Worm (Caenorhabditis elegans): Measurements from ENCODE around the gene K12B6.11.

Gene K12B6.11

ce11 chrV:6322749-6323367, 34.2 kb downstream of the K12B6.11 start:
- TF ChIP-seq unc-130 (GFP tag; optimal IDR thresholded peaks at IDR 0.05) (no peak), zim-3 (tag; optimal IDR thresholded peaks at IDR 0.05) (no peak), Y53G8AR.9 (GFP tag; conservative IDR thresholded peaks at IDR 0.05) (no peak), attf-5 (GFP tag; optimal IDR thresholded peaks at IDR 0.05) (no peak), cebp-1 (GFP tag; IDR thresholded peaks at IDR 0.05) (no peak), cebp-1 (tag; optimal IDR thresholded peaks at IDR 0.05) (peak; percentile 3), xnd-1 (tag; optimal IDR thresholded peaks at IDR 0.05) (no peak)

- 0 out of 2 replicates have a peak, but pooled peaks have one; percentile 71 for TF ChIP-seq madf-3 (GFP tag; IDR thresholded peaks at IDR 0.05)
- TF ChIP-seq K12H6.12 (tag; optimal IDR thresholded peaks at IDR 0.05), result no peak
- 0 out of 2 replicates have a peak, but pooled peaks have one; percentile 38 for TF ChIP-seq nfyb-1 (GFP tag; IDR thresholded peaks at IDR 0.05)
- 0 out of 2 replicates have a peak, but pooled peaks have one; percentile 9 for TF ChIP-seq Y56A3A.18 (GFP tag; IDR thresholded peaks at IDR 0.05)
Measured at ce11 chrV:6323602-6324001, 34.9 kb downstream of the K12B6.11 start.

- TF ChIP-seq T26A5.8 (tag; optimal IDR thresholded peaks at IDR 0.05) (no peak), Y56A3A.18 (GFP tag; IDR thresholded peaks at IDR 0.05) (no peak), lin-54 (GFP tag; optimal IDR thresholded peaks at IDR 0.05) (no peak), pha-4 (tag; optimal IDR thresholded peaks at IDR 0.05) (no peak), somi-1 (GFP tag; optimal IDR thresholded peaks at IDR 0.05) (peak; percentile 71), mxl-1 (tag; optimal IDR thresholded peaks at IDR 0.05) (no peak), die-1 (tag; optimal IDR thresholded peaks at IDR 0.05) (no peak), egl-18 (GFP tag; IDR thresholded peaks at IDR 0.05) (no peak), Y95B8A.8 (GFP tag; IDR thresholded peaks at IDR 0.05) (no peak), F55B11.4 (tag; optimal IDR thresholded peaks at IDR 0.05; ENCODE audit: borderline replicate concordance, insufficient read depth) (no peak), snpc-3.4 (tag; optimal IDR thresholded peaks at IDR 0.05) (no peak), C17E4.6 (GFP tag; IDR thresholded peaks at IDR 0.05) (no peak), F57A8.1 (GFP tag; optimal IDR thresholded peaks at IDR 0.05) (no peak), madf-3 (GFP tag; IDR thresholded peaks at IDR 0.05) (no peak), akir-1 (GFP tag; optimal IDR thresholded peaks at IDR 0.05) (no peak), egrh-3 (GFP tag; IDR thresholded peaks at IDR 0.05) (no peak), snpc-4 (GFP tag; optimal IDR thresholded peaks at IDR 0.05) (no peak), snpc-4 (tag; optimal IDR thresholded peaks at IDR 0.05) (no peak), repo-1 (tag; optimal IDR thresholded peaks at IDR 0.05) (peak; percentile 92), B0336.3 (GFP tag; IDR thresholded peaks at IDR 0.05) (peak; percentile 83), F52B5.7 (tag; optimal IDR thresholded peaks at IDR 0.05) (no peak), tbx-9 (tag; optimal IDR thresholded peaks at IDR 0.05; ENCODE audit: borderline replicate concordance) (no peak), lin-26 (GFP tag; IDR thresholded peaks at IDR 0.05) (peak; percentile 86), attf-3 (GFP tag; conservative IDR thresholded peaks at IDR 0.05) (no peak), ekl-4 (GFP tag; IDR thresholded peaks at IDR 0.05) (peak; percentile 62; the same call in 1 of the 2 replicates), snpc-1.1 (tag; optimal IDR thresholded peaks at IDR 0.05; ENCODE audit: insufficient read depth) (no peak), attf-6 (GFP tag; IDR thresholded peaks at IDR 0.05) (no peak), F37B4.10 (GFP tag; IDR thresholded peaks at IDR 0.05) (no peak), madf-8 (GFP tag; conservative IDR thresholded peaks at IDR 0.05) (no peak), B0261.1 (tag; optimal IDR thresholded peaks at IDR 0.05) (no peak), F33H1.4 (GFP tag; IDR thresholded peaks at IDR 0.05) (no peak), dpl-1 (GFP tag; optimal IDR thresholded peaks at IDR 0.05) (no peak), mes-4 (tag; optimal IDR thresholded peaks at IDR 0.05) (no peak), lin-40 (tag; optimal IDR thresholded peaks at IDR 0.05) (no peak), sdz-38 (tag; optimal IDR thresholded peaks at IDR 0.05) (no peak), mel-28 (tag; optimal IDR thresholded peaks at IDR 0.05; ENCODE audit: borderline replicate concordance) (no peak), lir-1 (GFP tag; conservative IDR thresholded peaks at IDR 0.05) (no peak)
Measured at ce11 chrV:6326394-6326793, 37.7 kb downstream of the K12B6.11 start.

All from whole organism, young adult.